Worm (Caenorhabditis elegans): ENCODE measurements around the gene srh-48.

Gene srh-48

DNA sequence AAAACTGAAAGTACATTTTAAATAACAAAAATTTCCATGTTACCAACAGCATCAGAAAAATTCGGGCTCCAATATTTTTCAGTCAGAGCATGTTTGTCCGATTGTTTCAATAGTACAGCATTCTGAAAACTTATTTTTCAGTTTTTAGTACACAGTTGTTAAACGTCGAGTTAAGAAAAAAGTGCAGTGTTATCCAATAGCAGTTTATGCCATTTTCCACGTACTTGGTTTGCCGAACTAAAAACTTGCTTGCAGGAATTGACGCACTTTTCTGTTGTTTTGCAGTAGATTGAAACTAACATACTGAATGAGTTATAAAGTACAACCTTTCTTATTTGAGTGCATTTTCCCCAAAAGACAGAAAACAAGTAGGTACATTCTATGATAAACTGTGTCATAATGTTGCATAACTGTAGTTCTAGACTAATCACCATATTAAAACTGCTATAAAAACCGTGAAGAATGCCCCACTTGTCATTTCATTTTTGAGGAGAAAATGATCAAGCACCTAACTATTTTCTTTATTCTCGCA lies 18.5 kb downstream of the srh-48 start, which contains the start of the genes Y51B9A.14 and Y51B9A.8:
Gene Y51B9A.14, minus strand, starts transcription at position 101 of the 532 bp plus-strand sequence.
Gene Y51B9A.8, plus strand, starts transcription at position 482 of the 532 bp plus-strand sequence.
- TF ChIP-seq ets-7 (tag; optimal IDR thresholded peaks at IDR 0.05) = no peak

DNA sequence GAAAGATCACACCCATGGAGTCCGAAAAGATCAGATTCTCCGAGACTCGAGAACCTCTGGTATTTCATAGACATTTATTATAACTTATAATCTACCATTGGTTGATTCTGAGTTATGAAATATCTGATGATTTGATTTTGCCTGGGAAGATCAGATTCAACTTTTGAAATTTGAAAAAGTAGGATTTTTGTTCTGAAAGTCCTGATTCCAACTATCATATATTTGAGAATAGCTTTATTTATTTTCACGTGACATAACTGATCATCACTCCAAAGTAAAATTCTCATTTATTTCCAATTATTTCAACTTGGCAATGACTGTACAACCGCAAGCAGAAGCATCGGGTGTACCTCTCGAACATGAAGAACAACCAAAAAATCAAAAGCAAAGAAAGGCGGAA lies 19.9 kb downstream of the srh-48 start, which contains the start of gene Y51B9A.7:
Gene Y51B9A.7, plus strand, starts transcription at position 301 of the 400 bp plus-strand sequence.
- TF ChIP-seq tra-4 (tag; optimal IDR thresholded peaks at IDR 0.05) (no peak), aly-1 (tag; optimal IDR thresholded peaks at IDR 0.05) (no peak), ceh-13 (GFP tag; optimal IDR thresholded peaks at IDR 0.05) (no peak), flt-1 (GFP tag; IDR thresholded peaks at IDR 0.05) (no peak), pes-1 (GFP tag; IDR thresholded peaks at IDR 0.05) (no peak)

DNA sequence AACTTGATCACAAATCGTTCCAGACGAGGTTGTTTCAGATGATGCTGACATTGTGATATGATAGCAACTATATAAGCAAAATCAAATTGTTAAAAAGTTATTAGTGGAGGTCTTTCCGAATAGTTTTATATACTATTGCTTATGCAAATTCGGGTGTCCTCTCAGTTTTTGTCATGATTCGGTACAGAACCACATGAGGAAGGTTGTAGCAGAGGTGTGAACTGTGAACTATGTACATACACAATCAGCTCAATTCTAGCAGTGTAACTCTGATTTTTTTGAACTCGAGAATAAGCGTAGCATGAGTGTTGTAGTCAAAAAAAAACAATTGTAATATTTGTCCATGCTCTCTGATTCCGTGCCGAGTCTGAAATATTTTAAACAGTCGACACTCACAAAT lies 23.2 kb downstream of the srh-48 start, which contains the start of gene Y51B9A.6:
Gene Y51B9A.6, minus strand, starts transcription at position 101 of the 400 bp plus-strand sequence.
- TF ChIP-seq ets-7 (tag; optimal IDR thresholded peaks at IDR 0.05) (no peak), sea-1 (GFP tag; conservative IDR thresholded peaks at IDR 0.05) (no peak), ceh-36 (tag; optimal IDR thresholded peaks at IDR 0.05) (no peak), ama-1 (optimal IDR thresholded peaks at IDR 0.05) (no peak)

DNA sequence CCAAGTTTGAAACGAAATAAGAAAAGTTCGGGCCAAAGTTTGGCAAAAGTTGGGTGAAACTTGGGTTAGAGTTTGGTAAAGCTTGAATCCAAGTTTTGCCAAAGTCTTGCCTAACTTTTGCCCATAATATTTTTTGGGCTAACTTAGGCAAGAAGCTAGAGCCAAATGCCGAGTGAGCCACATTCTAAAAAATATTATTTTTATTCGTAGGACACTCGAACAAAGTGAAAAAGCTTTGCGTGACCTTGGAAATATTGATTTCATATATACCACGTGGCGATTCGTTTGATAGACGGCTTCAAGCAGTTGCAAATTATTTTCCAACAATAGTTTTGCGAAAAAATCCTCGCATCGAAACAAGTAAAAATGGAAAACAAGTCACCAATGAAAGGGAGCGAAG lies 23.9 kb downstream of the srh-48 start, which contains the start of gene Y51B9A.5:
Gene Y51B9A.5, plus strand, starts transcription at position 301 of the 400 bp plus-strand sequence.
- TF ChIP-seq aly-1 (tag; optimal IDR thresholded peaks at IDR 0.05) = no peak
- TF ChIP-seq ceh-36 (tag; optimal IDR thresholded peaks at IDR 0.05) = no peak
- TF ChIP-seq sea-1 (GFP tag; conservative IDR thresholded peaks at IDR 0.05) = no peak
- TF ChIP-seq tbx-37 (GFP tag; conservative IDR thresholded peaks at IDR 0.05) = no peak
- no peak for TF ChIP-seq ets-7 (tag; optimal IDR thresholded peaks at IDR 0.05)
- no peak for TF ChIP-seq tra-4 (tag; optimal IDR thresholded peaks at IDR 0.05)
- TF ChIP-seq ceh-13 (GFP tag; optimal IDR thresholded peaks at IDR 0.05) = no peak
- no peak for TF ChIP-seq B0310.2 (tag; optimal IDR thresholded peaks at IDR 0.05)
- no peak for TF ChIP-seq tbx-11 (GFP tag; IDR thresholded peaks at IDR 0.05)
- TF ChIP-seq hmg-4 (GFP tag; optimal IDR thresholded peaks at IDR 0.05) = no peak
- TF ChIP-seq scrt-1 (GFP tag; IDR thresholded peaks at IDR 0.05) = no peak
- TF ChIP-seq F13C5.2 (tag; optimal IDR thresholded peaks at IDR 0.05) = no peak
- no peak for TF ChIP-seq pes-1 (GFP tag; IDR thresholded peaks at IDR 0.05)
- no peak for TF ChIP-seq ama-1 (optimal IDR thresholded peaks at IDR 0.05)
- no peak for TF ChIP-seq hmbx-1 (tag; optimal IDR thresholded peaks at IDR 0.05)

DNA sequence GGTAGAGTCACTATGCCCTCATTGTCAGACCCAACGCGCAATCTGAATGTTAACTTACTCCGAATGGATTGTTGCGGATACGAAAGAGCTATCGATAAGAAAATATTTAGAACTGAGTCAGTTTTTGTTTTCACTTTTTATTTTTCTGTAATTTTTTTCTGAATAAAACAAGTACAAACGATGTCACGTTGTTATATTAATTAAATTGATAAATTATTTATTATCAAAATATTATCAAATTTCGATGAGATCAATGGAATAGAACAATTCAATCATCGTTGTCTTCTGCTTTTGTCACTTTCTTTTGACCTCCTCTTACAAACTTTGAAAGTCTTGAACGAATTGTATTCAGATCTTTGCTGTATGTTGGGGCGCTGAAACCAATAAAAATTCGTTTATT lies 27.1 kb downstream of the srh-48 start, which contains the start of gene mpz-6:
Gene mpz-6, minus strand, starts transcription at position 101 of the 400 bp plus-strand sequence.
- TF ChIP-seq ama-1 (optimal IDR thresholded peaks at IDR 0.05) = no peak
- no peak for TF ChIP-seq hmg-4 (GFP tag; optimal IDR thresholded peaks at IDR 0.05)
- no peak for TF ChIP-seq aly-1 (tag; optimal IDR thresholded peaks at IDR 0.05)
- TF ChIP-seq tbx-11 (GFP tag; IDR thresholded peaks at IDR 0.05) = no peak
- no peak for TF ChIP-seq ets-7 (tag; optimal IDR thresholded peaks at IDR 0.05)
- no peak for TF ChIP-seq pes-1 (GFP tag; IDR thresholded peaks at IDR 0.05)

DNA sequence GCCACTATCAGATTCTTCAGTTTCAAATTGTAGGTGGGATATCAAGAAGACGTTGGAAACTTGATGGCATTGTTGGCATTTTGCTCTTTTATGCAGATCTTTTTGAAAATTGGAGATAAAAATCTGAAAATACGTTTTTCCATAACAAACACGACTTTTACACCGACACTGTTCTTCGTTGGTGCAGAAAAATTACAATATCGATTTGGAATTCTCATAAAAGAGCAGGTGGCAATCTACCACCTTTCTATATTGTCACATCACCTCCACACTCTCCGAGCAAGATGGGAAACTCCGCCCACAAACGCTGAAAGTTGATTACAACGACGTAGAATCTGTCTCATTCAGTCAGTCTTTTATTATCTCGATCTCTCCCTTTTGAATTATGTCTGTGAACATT lies 27.6 kb downstream of the srh-48 start, which contains the start of gene arrd-2:
Gene arrd-2, plus strand, starts transcription at position 301 of the 400 bp plus-strand sequence.
- TF ChIP-seq ets-7 (tag; optimal IDR thresholded peaks at IDR 0.05) (no peak), tra-4 (tag; optimal IDR thresholded peaks at IDR 0.05) (no peak), hmg-4 (GFP tag; optimal IDR thresholded peaks at IDR 0.05) (no peak), ceh-36 (tag; optimal IDR thresholded peaks at IDR 0.05) (no peak), B0310.2 (tag; optimal IDR thresholded peaks at IDR 0.05) (no peak), pes-1 (GFP tag; IDR thresholded peaks at IDR 0.05) (no peak), sea-1 (GFP tag; conservative IDR thresholded peaks at IDR 0.05) (no peak), ama-1 (optimal IDR thresholded peaks at IDR 0.05) (no peak), flt-1 (GFP tag; IDR thresholded peaks at IDR 0.05) (no peak), F13C5.2 (tag; optimal IDR thresholded peaks at IDR 0.05) (no peak), scrt-1 (GFP tag; IDR thresholded peaks at IDR 0.05) (no peak), hnd-1 (tag; optimal IDR thresholded peaks at IDR 0.05) (no peak), hmbx-1 (tag; optimal IDR thresholded peaks at IDR 0.05) (no peak), ceh-13 (GFP tag; optimal IDR thresholded peaks at IDR 0.05) (no peak)

DNA sequence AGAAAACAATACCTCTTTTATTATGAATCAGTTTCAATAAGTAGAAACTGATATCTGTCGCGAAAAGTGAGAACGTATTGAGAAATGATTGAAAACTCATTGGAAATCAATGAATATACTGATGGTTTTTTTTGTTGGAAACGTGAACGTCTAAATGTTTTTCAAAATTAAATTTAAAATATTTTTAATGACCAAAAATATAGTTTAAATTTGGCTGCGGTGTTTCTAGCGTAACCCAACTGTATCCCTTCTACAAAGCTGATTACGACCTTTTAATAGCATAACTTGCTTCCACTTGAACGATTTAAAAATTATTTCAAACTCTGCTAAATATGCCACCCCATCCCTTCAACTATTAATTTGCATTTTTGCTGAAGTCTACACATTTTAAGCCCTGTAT lies 31.6 kb downstream of the srh-48 start, which contains the start of gene M176.9:
Gene M176.9, minus strand, starts transcription at position 101 of the 400 bp plus-strand sequence.
- TF ChIP-seq B0310.2 (tag; optimal IDR thresholded peaks at IDR 0.05) (no peak), F13C5.2 (tag; optimal IDR thresholded peaks at IDR 0.05) (no peak), aly-1 (tag; optimal IDR thresholded peaks at IDR 0.05) (no peak), hmbx-1 (tag; optimal IDR thresholded peaks at IDR 0.05) (no peak), tra-4 (tag; optimal IDR thresholded peaks at IDR 0.05) (no peak), ama-1 (optimal IDR thresholded peaks at IDR 0.05) (no peak), sea-1 (GFP tag; conservative IDR thresholded peaks at IDR 0.05) (no peak), tbx-11 (GFP tag; IDR thresholded peaks at IDR 0.05) (no peak), tbx-37 (GFP tag; conservative IDR thresholded peaks at IDR 0.05) (no peak), pes-1 (GFP tag; IDR thresholded peaks at IDR 0.05) (no peak), hnd-1 (tag; optimal IDR thresholded peaks at IDR 0.05) (no peak), ets-7 (tag; optimal IDR thresholded peaks at IDR 0.05) (no peak), flt-1 (GFP tag; IDR thresholded peaks at IDR 0.05) (no peak)

DNA sequence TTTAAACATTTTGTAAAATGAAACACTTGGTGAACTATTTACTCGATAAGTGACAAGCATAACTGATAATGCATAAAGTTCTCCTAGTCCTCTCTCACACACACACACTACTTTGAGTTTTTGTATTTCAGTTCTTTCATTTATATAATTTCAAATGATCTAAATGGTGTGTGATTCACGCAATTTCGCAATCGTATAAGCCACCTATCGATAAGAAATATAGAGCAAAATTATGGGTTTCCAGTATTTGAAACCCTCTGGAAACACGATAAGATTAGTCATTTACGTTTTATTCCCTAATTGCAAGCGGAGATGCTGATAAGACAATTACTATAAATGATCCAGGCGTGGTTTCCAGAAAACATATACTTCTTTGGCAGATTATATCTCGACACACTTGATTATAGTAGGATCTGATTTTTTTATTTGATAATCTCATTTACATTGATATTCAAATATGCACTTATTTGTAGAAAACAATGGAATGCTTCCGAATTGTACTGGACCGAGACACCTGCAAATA lies 32.3 kb downstream of the srh-48 start, which contains the start of gene arrd-3:
Gene arrd-3, plus strand, starts transcription at position 473 of the 523 bp plus-strand sequence.
- TF ChIP-seq hmg-4 (GFP tag; optimal IDR thresholded peaks at IDR 0.05) (no peak), B0310.2 (tag; optimal IDR thresholded peaks at IDR 0.05) (no peak), sea-1 (GFP tag; conservative IDR thresholded peaks at IDR 0.05) (no peak), scrt-1 (GFP tag; IDR thresholded peaks at IDR 0.05) (no peak), F13C5.2 (tag; optimal IDR thresholded peaks at IDR 0.05) (no peak), aly-1 (tag; optimal IDR thresholded peaks at IDR 0.05) (no peak), ama-1 (optimal IDR thresholded peaks at IDR 0.05) (no peak), ceh-36 (tag; optimal IDR thresholded peaks at IDR 0.05) (no peak), ets-7 (tag; optimal IDR thresholded peaks at IDR 0.05) (no peak), tbx-11 (GFP tag; IDR thresholded peaks at IDR 0.05) (no peak), tbx-37 (GFP tag; conservative IDR thresholded peaks at IDR 0.05) (no peak), hnd-1 (tag; optimal IDR thresholded peaks at IDR 0.05) (no peak), ceh-13 (GFP tag; optimal IDR thresholded peaks at IDR 0.05) (no peak), tra-4 (tag; optimal IDR thresholded peaks at IDR 0.05) (no peak), pes-1 (GFP tag; IDR thresholded peaks at IDR 0.05) (no peak), flt-1 (GFP tag; IDR thresholded peaks at IDR 0.05) (no peak), hmbx-1 (tag; optimal IDR thresholded peaks at IDR 0.05) (no peak)

Measured in whole organism, early embryonic.